Fruit fly (Drosophila melanogaster): ENCODE results near the gene obst-A.

DNA sequence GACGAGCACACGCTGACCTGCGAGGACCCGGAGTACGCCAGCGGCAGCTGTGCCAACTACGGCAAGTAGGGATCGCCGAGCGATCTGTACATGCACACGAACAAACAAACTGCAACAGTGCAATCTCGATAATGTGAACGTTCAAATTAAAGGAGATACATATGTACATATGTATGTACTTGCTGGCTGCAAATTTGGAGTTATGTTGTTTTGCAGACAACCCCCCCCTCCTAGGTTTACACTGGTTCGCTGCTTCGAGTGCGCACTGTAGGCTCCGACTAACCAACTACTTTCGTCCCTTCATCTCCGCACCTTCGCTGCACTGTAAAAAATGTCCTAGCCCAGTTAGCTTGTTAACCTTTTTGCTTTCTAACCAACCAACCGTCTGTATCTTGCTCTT is 8.1 kb downstream of the obst-A start:
- TF ChIP-seq eg (GFP tag; IDR thresholded peaks at IDR 0.05) (peak; percentile 59; the same call in 2 of the 3 replicates), Blimp-1 (GFP tag; optimal IDR thresholded peaks at IDR 0.05) (no peak), CG10631 (GFP tag; optimal IDR thresholded peaks at IDR 0.05) (peak; percentile 25), Smox (GFP tag; optimal IDR thresholded peaks at IDR 0.05) (no peak), Ets96B (tag; optimal IDR thresholded peaks at IDR 0.05) (no peak), CG8632 (GFP tag; optimal IDR thresholded peaks at IDR 0.05) (no peak), CG11294 (GFP tag; IDR thresholded peaks at IDR 0.05) (no peak), CG15336 (GFP tag; IDR thresholded peaks at IDR 0.05) (0 out of 2 replicates have a peak, but pooled peaks have one; percentile 28), lz (GFP tag; optimal IDR thresholded peaks at IDR 0.05) (peak; percentile 28)

Measured in whole organism, prepupa.